Fruit fly (Drosophila melanogaster) whole organism, embryonic: ENCODE results near the gene Hr96.

Experiments used
- ATbp ChIP-seq: fragments of 200-800 bp; sonication (Bioruptor generic); optimal IDR thresholded peaks from 2 replicates; lab custom pipeline; 2017; ENCODE audit warnings: missing biosample characterization, mild to moderate bottlenecking, missing genetic modification characterization, missing genetic modification reagents
- Bgb ChIP-seq: fragments of 200-800 bp; sonication (Bioruptor generic); IDR thresholded peaks from 2 replicates; pipeline ENCODE4 v1.3.6; 2022; ENCODE audit warnings: missing biosample characterization, missing genetic modification characterization; ENCODE audit not compliant: partially characterized antibody
- CG10267 ChIP-seq: fragments of 200-800 bp; sonication (Bioruptor generic); optimal IDR thresholded peaks from 2 replicates; lab custom pipeline; 2018; ENCODE audit warnings: missing biosample characterization, mild to moderate bottlenecking, missing genetic modification characterization, moderate library complexity
- CG1647 ChIP-seq: fragments of 200-800 bp; sonication (Bioruptor generic); optimal IDR thresholded peaks from 3 replicates; lab custom pipeline; 2016; ENCODE audit warnings: missing biosample characterization, missing genetic modification characterization
- CG17612 ChIP-seq: fragments of 200-800 bp; sonication (Bioruptor generic); IDR thresholded peaks from 2 replicates; pipeline ENCODE4 v1.3.6; 2022; ENCODE audit warnings: missing biosample characterization, missing genetic modification characterization
- CG18476 ChIP-seq: fragments of 200-800 bp; sonication (Bioruptor generic); optimal IDR thresholded peaks from 2 replicates; lab custom pipeline; 2016; ENCODE audit warnings: missing biosample characterization, mild to moderate bottlenecking, missing genetic modification characterization
- CG2120 ChIP-seq: fragments of 200-800 bp; sonication (Bioruptor generic); optimal IDR thresholded peaks from 3 replicates; lab custom pipeline; 2016; ENCODE audit warnings: missing biosample characterization, missing genetic modification characterization
- CG3281 ChIP-seq: fragments of 200-800 bp; sonication (Bioruptor generic); optimal IDR thresholded peaks from 3 replicates; lab custom pipeline; 2017; ENCODE audit warnings: missing biosample characterization, mild to moderate bottlenecking, missing genetic modification characterization
- CG33557 ChIP-seq: fragments of 200-800 bp; sonication (Bioruptor generic); optimal IDR thresholded peaks from 2 replicates; lab custom pipeline; 2019; ENCODE audit warnings: missing biosample characterization, mild to moderate bottlenecking, missing genetic modification characterization, moderate library complexity
- CG3995 ChIP-seq: fragments of 200-800 bp; sonication (Bioruptor generic); optimal IDR thresholded peaks from 3 replicates; lab custom pipeline; 2016; ENCODE audit warnings: missing biosample characterization, missing genetic modification characterization
- CG42726 ChIP-seq: fragments of 200-800 bp; sonication (Bioruptor generic); IDR thresholded peaks from 2 replicates; pipeline ENCODE4 v1.3.6; 2022; ENCODE audit warnings: missing biosample characterization, missing genetic modification characterization; ENCODE audit not compliant: partially characterized antibody
- CG4424 ChIP-seq: fragments of 200-800 bp; sonication (Bioruptor generic); optimal IDR thresholded peaks from 3 replicates; lab custom pipeline; 2016; ENCODE audit warnings: missing biosample characterization, missing genetic modification characterization
- CG4617 ChIP-seq: fragments of 200-800 bp; sonication (Bioruptor generic); optimal IDR thresholded peaks from 3 replicates; lab custom pipeline; 2016; ENCODE audit warnings: missing biosample characterization, missing genetic modification characterization, borderline replicate concordance
- CG4854 ChIP-seq: fragments of 200-800 bp; sonication (Bioruptor generic); optimal IDR thresholded peaks from 2 replicates; lab custom pipeline; 2016; ENCODE audit warnings: missing biosample characterization, missing genetic modification characterization, inconsistent platforms
- CG7745 ChIP-seq: fragments of 200-800 bp; sonication (Bioruptor generic); optimal IDR thresholded peaks from 2 replicates; lab custom pipeline; 2018; ENCODE audit warnings: missing biosample characterization, mild to moderate bottlenecking, missing genetic modification characterization, moderate library complexity
- CG7786 ChIP-seq: fragments of 200-800 bp; sonication (Bioruptor generic); optimal IDR thresholded peaks from 2 replicates; lab custom pipeline; 2016; ENCODE audit warnings: missing biosample characterization, missing genetic modification characterization
- CG8290 ChIP-seq, 3 experiments: fragments of 200-800 bp; sonication (Bioruptor generic); optimal IDR thresholded peaks; 2 replicates each; lab custom pipeline; 2016 to 2019; ENCODE audit warnings: missing biosample characterization in 3 of 3, missing genetic modification characterization in 3 of 3, mild to moderate bottlenecking in 2 of 3, moderate library complexity in 1 of 3
- CHES-1-like ChIP-seq: fragments of 200-800 bp; sonication (Bioruptor generic); optimal IDR thresholded peaks from 2 replicates; lab custom pipeline; 2016; ENCODE audit warnings: missing biosample characterization, missing genetic modification characterization
- Chrac-16 ChIP-seq: fragments of 200-800 bp; sonication (Bioruptor generic); optimal IDR thresholded peaks from 3 replicates; lab custom pipeline; 2016; ENCODE audit warnings: missing biosample characterization, missing genetic modification characterization
- Dad ChIP-seq: fragments of 200-800 bp; sonication (Bioruptor generic); optimal IDR thresholded peaks from 3 replicates; lab custom pipeline; 2016; ENCODE audit warnings: missing biosample characterization, missing genetic modification characterization
- Dref ChIP-seq: fragments of 200-800 bp; sonication (Bioruptor generic); IDR thresholded peaks from 2 replicates; pipeline ENCODE4 v1.3.6; 2022; ENCODE audit warnings: missing biosample characterization, missing genetic modification characterization
- Eip74EF ChIP-seq, 2 experiments: fragments of 200-800 bp in 1 of 2; fragments of >200 bp in 1 of 2; sonication (Bioruptor generic) in 1 of 2; optimal IDR thresholded peaks; 2 replicates each; lab custom pipeline; 2017 to 2019; ENCODE audit warnings: missing biosample characterization in 2 of 2, missing genetic modification characterization in 2 of 2, mild to moderate bottlenecking in 1 of 2, moderate library complexity in 1 of 2
- HmgD ChIP-seq: fragments of 200-800 bp; sonication (Bioruptor generic); optimal IDR thresholded peaks from 3 replicates; lab custom pipeline; 2016; ENCODE audit warnings: missing biosample characterization, missing genetic modification characterization
- HmgZ ChIP-seq: fragments of 200-800 bp; sonication (Bioruptor generic); optimal IDR thresholded peaks from 2 replicates; lab custom pipeline; 2018; ENCODE audit warnings: missing biosample characterization, mild to moderate bottlenecking, missing genetic modification characterization
- Hr3 ChIP-seq: fragments of 200-800 bp; sonication (Bioruptor generic); optimal IDR thresholded peaks from 3 replicates; lab custom pipeline; 2016; ENCODE audit warnings: missing biosample characterization, missing genetic modification characterization
- Hr51 ChIP-seq, 2 experiments: fragments of 200-800 bp; sonication (Bioruptor generic); optimal IDR thresholded peaks; 2 replicates in 1 of 2; 3 replicates in 1 of 2; lab custom pipeline; 2016 to 2018; ENCODE audit warnings: missing biosample characterization in 2 of 2, missing genetic modification characterization in 2 of 2, mild to moderate bottlenecking in 1 of 2, moderate library complexity in 1 of 2
- MESR4 ChIP-seq: fragments of 200-800 bp; sonication (Bioruptor generic); optimal IDR thresholded peaks from 2 replicates; lab custom pipeline; 2018; ENCODE audit warnings: missing biosample characterization, mild to moderate bottlenecking, missing genetic modification characterization, moderate library complexity
- Max ChIP-seq: fragments of 200-800 bp; sonication (Bioruptor generic); optimal IDR thresholded peaks from 2 replicates; lab custom pipeline; 2016; ENCODE audit warnings: missing biosample characterization, mild to moderate bottlenecking, missing genetic modification characterization
- Side ChIP-seq: fragments of 200-800 bp; sonication (Bioruptor generic); optimal IDR thresholded peaks from 2 replicates; lab custom pipeline; 2016; ENCODE audit warnings: missing biosample characterization, missing genetic modification characterization
- ac ChIP-seq: fragments of 200-800 bp; sonication (Bioruptor generic); optimal IDR thresholded peaks from 3 replicates; lab custom pipeline; 2017; ENCODE audit warnings: missing biosample characterization, mild to moderate bottlenecking, missing genetic modification characterization
- chn ChIP-seq: fragments of 200-800 bp; sonication (Bioruptor generic); optimal IDR thresholded peaks from 2 replicates; lab custom pipeline; 2016; ENCODE audit warnings: missing biosample characterization, missing genetic modification characterization
- crp ChIP-seq, 2 experiments: fragments of 200-800 bp; sonication (Bioruptor generic); optimal IDR thresholded peaks; 2 replicates in 1 of 2; 3 replicates in 1 of 2; lab custom pipeline; 2017; ENCODE audit warnings: missing biosample characterization in 2 of 2, missing genetic modification characterization in 2 of 2, mild to moderate bottlenecking in 1 of 2, moderate library complexity in 1 of 2
- dmrt11E ChIP-seq: fragments of 200-800 bp; sonication (Bioruptor generic); optimal IDR thresholded peaks from 3 replicates; lab custom pipeline; 2018; ENCODE audit warnings: missing biosample characterization, mild to moderate bottlenecking, missing genetic modification characterization, moderate library complexity
- ems ChIP-seq: fragments of 200-800 bp; sonication (Bioruptor generic); optimal IDR thresholded peaks from 3 replicates; lab custom pipeline; 2016; ENCODE audit warnings: missing biosample characterization, missing genetic modification characterization
- gcm ChIP-seq: fragments of 200-800 bp; sonication (Bioruptor generic); optimal IDR thresholded peaks from 2 replicates; lab custom pipeline; 2019; ENCODE audit warnings: missing biosample characterization, mild to moderate bottlenecking, missing genetic modification characterization, moderate library complexity
- hkb ChIP-seq, 2 experiments: fragments of 200-800 bp in 1 of 2; fragments of >200 bp in 1 of 2; sonication (Bioruptor generic) in 1 of 2; IDR thresholded peaks in 1 of 2; optimal IDR thresholded peaks in 1 of 2; 2 replicates each; pipeline versions ENCODE4 v1.3.6 to Lab custom; 2017 to 2022; ENCODE audit warnings: missing biosample characterization in 1 of 2, missing genetic modification characterization in 1 of 2
- inv ChIP-seq: fragments of 200-800 bp; sonication (Bioruptor generic); IDR thresholded peaks from 2 replicates; pipeline ENCODE4 v1.3.6; 2022; ENCODE audit warnings: missing biosample characterization, missing genetic modification characterization; ENCODE audit not compliant: partially characterized antibody
- knrl ChIP-seq: fragments of 200-800 bp; sonication (Bioruptor generic); IDR thresholded peaks from 3 replicates; pipeline ENCODE4 v1.3.6; 2022; ENCODE audit warnings: missing biosample characterization, missing genetic modification characterization; ENCODE audit not compliant: partially characterized antibody
- lab ChIP-seq: fragments of 200-800 bp; sonication (Bioruptor generic); optimal IDR thresholded peaks from 3 replicates; lab custom pipeline; 2017; ENCODE audit warnings: missing biosample characterization, missing genetic modification characterization, mild to moderate bottlenecking, moderate library complexity, missing genetic modification reagents
- lilli ChIP-seq: fragments of 200-800 bp; sonication (Bioruptor generic); optimal IDR thresholded peaks from 3 replicates; lab custom pipeline; 2016; ENCODE audit warnings: missing biosample characterization, missing genetic modification characterization
- luna ChIP-seq: fragments of 200-800 bp; sonication (Bioruptor generic); optimal IDR thresholded peaks from 2 replicates; lab custom pipeline; 2016; ENCODE audit warnings: missing biosample characterization, missing genetic modification characterization
- mam ChIP-seq: fragments of 200-800 bp; sonication (Bioruptor generic); optimal IDR thresholded peaks from 3 replicates; lab custom pipeline; 2016; ENCODE audit warnings: missing biosample characterization, missing genetic modification characterization
- mirr ChIP-seq: fragments of 200-800 bp; sonication (Bioruptor generic); optimal IDR thresholded peaks from 3 replicates; lab custom pipeline; 2018; ENCODE audit warnings: missing biosample characterization, mild to moderate bottlenecking, missing genetic modification characterization
- psq ChIP-seq: fragments of 200-800 bp; sonication (Bioruptor generic); optimal IDR thresholded peaks from 2 replicates; lab custom pipeline; 2017; ENCODE audit warnings: missing biosample characterization, missing genetic modification characterization
- pzg ChIP-seq: fragments of 200-800 bp; sonication (Bioruptor generic); optimal IDR thresholded peaks from 3 replicates; lab custom pipeline; 2018; ENCODE audit warnings: missing biosample characterization, mild to moderate bottlenecking, missing genetic modification characterization, moderate library complexity
- rib ChIP-seq: fragments of 200-800 bp; sonication (Bioruptor generic); IDR thresholded peaks from 2 replicates; pipeline ENCODE4 v1.3.6; 2022; ENCODE audit warnings: missing biosample characterization, missing genetic modification characterization
- sens ChIP-seq: fragments of 200-800 bp; sonication (Bioruptor generic); peaks from one replicate; lab custom pipeline; 2016; ENCODE audit warnings: missing biosample characterization, missing genetic modification characterization
- vfl ChIP-seq: fragments of 200-800 bp; sonication (Bioruptor generic); optimal IDR thresholded peaks from 2 replicates; lab custom pipeline; 2016; ENCODE audit warnings: missing biosample characterization, missing genetic modification characterization

The Hr96 gene

dm6 chr3R:25039028-25039476 is 14.0 kb downstream of the Hr96 start, which contains the start of the genes Ythdf and bai (continued):
- TF ChIP-seq lab (GFP tag; lab: Kevin White, UChicago): no peak
- peak; percentile 91 for TF ChIP-seq knrl (GFP tag; lab: Robert Waterston, UW)
- TF ChIP-seq sens: peak; percentile 79
- TF ChIP-seq dmrt11E (tag; lab: Kevin White, UChicago): peak; percentile 34
- TF ChIP-seq ATbp (GFP tag; lab: Kevin White, UChicago): no peak
- peak; percentile 67 for TF ChIP-seq lilli (GFP tag; lab: Kevin White, UChicago)
- TF ChIP-seq CG3995 (GFP tag; lab: Kevin White, UChicago): peak; percentile 41
- peak; percentile 81 for TF ChIP-seq CG2120
- TF ChIP-seq HmgD: peak; percentile 17
- TF ChIP-seq HmgZ: peak; percentile 78
- TF ChIP-seq vfl (GFP tag; lab: Kevin White, UChicago): peak; percentile 15
- TF ChIP-seq Bgb (GFP tag; lab: Robert Waterston, UW): peak; percentile 83
- no peak for TF ChIP-seq CG7745
- peak; percentile 4 for TF ChIP-seq CG4854
- no peak for TF ChIP-seq mirr (GFP tag; lab: Kevin White, UChicago)
- peak; percentile 55 for TF ChIP-seq CG7786 (GFP tag; lab: Kevin White, UChicago)
- TF ChIP-seq CG18476: peak; percentile 41
- no peak for TF ChIP-seq rib (GFP tag; lab: Robert Waterston, UW)
- TF ChIP-seq CG10267 (tag; lab: Kevin White, UChicago): peak; percentile 98
- TF ChIP-seq CG4617: peak; percentile 78
- TF ChIP-seq Hr51 (GFP tag; optimal IDR thresholded peaks at IDR 0.05; lab: Kevin White, UChicago): peak in 1 of 2 experiments; percentile 52
- peak; percentile 47 for TF ChIP-seq chn
- peak; percentile 63 for TF ChIP-seq mam (GFP tag; lab: Kevin White, UChicago)
- TF ChIP-seq Max: peak; percentile 59
- TF ChIP-seq MESR4 (GFP tag; lab: Kevin White, UChicago): peak; percentile 25
- peak; percentile 83 for TF ChIP-seq hkb (optimal IDR thresholded peaks at IDR 0.05; lab: Kevin White, UChicago)
- TF ChIP-seq hkb (GFP tag; IDR thresholded peaks at IDR 0.05; lab: Robert Waterston, UW): no peak
- TF ChIP-seq luna (GFP tag; lab: Kevin White, UChicago): no peak
- TF ChIP-seq CG3281 (GFP tag; lab: Kevin White, UChicago): peak; percentile 56
- no peak for TF ChIP-seq Eip74EF (GFP tag; optimal IDR thresholded peaks at IDR 0.05; lab: Kevin White, UChicago)
- peak; percentile 40 for TF ChIP-seq Hr3 (GFP tag; lab: Kevin White, UChicago)
- peak; percentile 15 for TF ChIP-seq ems (GFP tag; lab: Kevin White, UChicago)
- peak; percentile 43 for TF ChIP-seq CG8290 (GFP tag; optimal IDR thresholded peaks at IDR 0.05; lab: Kevin White, UChicago)
- TF ChIP-seq CG8290 (tag; optimal IDR thresholded peaks at IDR 0.05; lab: Kevin White, UChicago): peak in 1 of 2 experiments; percentile 5
- TF ChIP-seq psq (GFP tag; lab: Kevin White, UChicago): peak; percentile 49
- TF ChIP-seq Chrac-16 (GFP tag; lab: Kevin White, UChicago): peak; percentile 25
- peak in 1 of 2 experiments; percentile 42 for TF ChIP-seq crp (GFP tag; optimal IDR thresholded peaks at IDR 0.05; lab: Kevin White, UChicago)
- TF ChIP-seq inv (GFP tag; lab: Robert Waterston, UW): peak; percentile 87
- TF ChIP-seq CG42726 (GFP tag; lab: Robert Waterston, UW): peak; percentile 82
- peak; percentile 27 for TF ChIP-seq Side
- TF ChIP-seq CHES-1-like (GFP tag; lab: Kevin White, UChicago): peak; percentile 61
- no peak for TF ChIP-seq gcm (GFP tag; lab: Kevin White, UChicago)
- peak; percentile 27 for TF ChIP-seq Dad
- no peak for TF ChIP-seq CG17612 (GFP tag; lab: Robert Waterston, UW)
- peak; percentile 47 for TF ChIP-seq CG33557 (GFP tag; lab: Kevin White, UChicago)
- peak; percentile 39 for TF ChIP-seq CG4424 (GFP tag; lab: Kevin White, UChicago)
- peak; percentile 18 for TF ChIP-seq CG1647 (GFP tag; lab: Kevin White, UChicago)
- peak; percentile 84 for TF ChIP-seq pzg
- no peak for TF ChIP-seq ac (GFP tag; lab: Kevin White, UChicago)
- peak; percentile 84 for TF ChIP-seq Dref
